Worm (Caenorhabditis elegans): ENCODE measurements around the gene glod-4.

DNA sequence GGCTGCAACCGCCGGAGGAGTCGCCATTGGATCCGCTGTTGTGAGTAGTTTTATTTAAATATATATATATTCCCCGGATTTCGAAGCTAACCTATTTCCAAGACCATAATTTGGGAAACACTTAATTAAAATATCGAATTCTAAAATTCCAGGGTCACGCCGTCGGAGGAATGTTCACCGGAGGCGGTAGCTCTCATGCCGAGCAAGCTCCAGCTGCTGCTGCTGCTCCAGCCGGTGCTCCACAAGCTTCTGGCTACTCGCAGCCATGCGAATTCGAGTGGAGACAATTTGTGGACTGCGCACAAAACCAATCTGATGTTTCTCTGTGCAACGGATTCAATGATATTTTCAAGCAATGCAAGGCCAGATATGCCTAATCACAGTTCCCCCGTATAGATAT, 1.1 kb upstream of the glod-4 start:
- no peak for TF ChIP-seq cnd-1 (tag; optimal IDR thresholded peaks at IDR 0.05)
- no peak for TF ChIP-seq lsy-2 (tag; optimal IDR thresholded peaks at IDR 0.05)
- TF ChIP-seq ces-1 (GFP tag; optimal IDR thresholded peaks at IDR 0.05) = no peak
- no peak for TF ChIP-seq bed-3 (GFP tag; optimal IDR thresholded peaks at IDR 0.05)
- TF ChIP-seq mab-5 (tag; optimal IDR thresholded peaks at IDR 0.05) = no peak
- TF ChIP-seq mep-1 (tag; optimal IDR thresholded peaks at IDR 0.05) = no peak

All from whole organism, mixed stage, embryonic.